Worm (Caenorhabditis elegans) whole organism, L1 larva: Measurements from ENCODE around the gene T09F5.1.
A peak's percentile ranks its signal among the peaks of the same experiment; 100 is the strongest.

Experiments used
- F16B12.6 ChIP-seq: fragments of 150-350 bp; optimal IDR thresholded peaks from 2 replicates; lab custom pipeline; 2014; ENCODE audit warnings: missing biosample characterization, missing genetic modification characterization
- Y116A8C.19 ChIP-seq: sonication (generic microtip); optimal IDR thresholded peaks from 2 replicates; lab custom pipeline; 2016; ENCODE audit warnings: missing compliant biosample characterization, missing genetic modification characterization, borderline replicate concordance
- alr-1 ChIP-seq: fragments of 200-800 bp; sonication (Bioruptor generic); optimal IDR thresholded peaks from 2 replicates; lab custom pipeline; 2018; ENCODE audit warnings: borderline replicate concordance, mild to moderate bottlenecking, missing genetic modification characterization, missing compliant biosample characterization
- aly-2 ChIP-seq: fragments of 150-350 bp; optimal IDR thresholded peaks from 2 replicates; lab custom pipeline; 2014; ENCODE audit warnings: missing biosample characterization, missing genetic modification characterization
- blmp-1 ChIP-seq: fragments of 150-350 bp; optimal IDR thresholded peaks from 2 replicates; lab custom pipeline; 2014; ENCODE audit warnings: missing biosample characterization, missing genetic modification characterization
- ceh-63 ChIP-seq: fragments of 200-800 bp; sonication (Bioruptor generic); optimal IDR thresholded peaks from 2 replicates; lab custom pipeline; 2018; ENCODE audit warnings: mild to moderate bottlenecking, missing genetic modification characterization, missing compliant biosample characterization
- ceh-82 ChIP-seq, 3 experiments: fragments of 150-350 bp in 1 of 3; sonication (generic microtip) in 2 of 3; optimal IDR thresholded peaks; 2 replicates each; lab custom pipeline; 2014 to 2017; ENCODE audit warnings: missing biosample characterization in 3 of 3, missing genetic modification characterization in 3 of 3
- ces-1 ChIP-seq: fragments of 150-350 bp; optimal IDR thresholded peaks from 2 replicates; lab custom pipeline; 2014; ENCODE audit warnings: missing biosample characterization, missing genetic modification reagents, missing genetic modification characterization
- dsc-1 ChIP-seq: sonication (generic microtip); optimal IDR thresholded peaks from 2 replicates; lab custom pipeline; 2016; ENCODE audit warnings: mild to moderate bottlenecking, missing genetic modification characterization, missing compliant biosample characterization
- egl-13 ChIP-seq: sonication (generic microtip); optimal IDR thresholded peaks from 2 replicates; lab custom pipeline; 2016; ENCODE audit warnings: missing genotype, missing genetic modification reagents, missing genetic modification characterization, missing compliant biosample characterization
- egl-27 ChIP-seq, 2 experiments: fragments of 150-350 bp in 1 of 2; sonication (generic microtip); optimal IDR thresholded peaks; 3 replicates each; lab custom pipeline; 2017 to 2018; ENCODE audit warnings: missing biosample characterization in 2 of 2, missing genetic modification characterization in 2 of 2, missing genetic modification reagents in 2 of 2
- elt-2 ChIP-seq: sonication (generic microtip); optimal IDR thresholded peaks from 2 replicates; lab custom pipeline; 2016; ENCODE audit warnings: missing genetic modification characterization, mild to moderate bottlenecking, inconsistent platforms, missing compliant biosample characterization, missing genetic modification reagents
- elt-3 ChIP-seq, 6 experiments: fragments of 150-350 bp in 1 of 6; sonication (generic microtip); optimal IDR thresholded peaks; 2 replicates each; lab custom pipeline; 2017 to 2018; ENCODE audit warnings: missing biosample characterization in 6 of 6, missing genetic modification characterization in 6 of 6, inconsistent platforms in 1 of 6
- ets-5 ChIP-seq: fragments of 200-800 bp; sonication (Bioruptor generic); IDR thresholded peaks from 2 replicates; pipeline ENCODE4 v1.3.6; 2022; ENCODE audit warnings: missing genetic modification characterization, missing compliant biosample characterization
- fkh-10 ChIP-seq: sonication (generic microtip); optimal IDR thresholded peaks from 2 replicates; lab custom pipeline; 2017; ENCODE audit warnings: missing biosample characterization, missing genetic modification reagents, missing genetic modification characterization
- fkh-8 ChIP-seq: sonication (generic microtip); optimal IDR thresholded peaks from 2 replicates; lab custom pipeline; 2016; ENCODE audit warnings: mild to moderate bottlenecking, missing genetic modification characterization, missing compliant biosample characterization
- grh-1 ChIP-seq: fragments of 200-800 bp; sonication (Bioruptor generic); IDR thresholded peaks from 2 replicates; pipeline ENCODE4 v1.3.6; 2022; ENCODE audit warnings: missing genetic modification reagents, missing genetic modification characterization, missing compliant biosample characterization
- hlh-4 ChIP-seq: sonication (generic microtip); optimal IDR thresholded peaks from 2 replicates; lab custom pipeline; 2016; ENCODE audit warnings: mild to moderate bottlenecking, missing genetic modification characterization, missing compliant biosample characterization
- hpl-2 ChIP-seq: fragments of 150-350 bp; optimal IDR thresholded peaks from 2 replicates; lab custom pipeline; 2014; ENCODE audit warnings: missing biosample characterization, missing genetic modification reagents, missing genetic modification characterization
- isw-1 ChIP-seq: fragments of 200-800 bp; sonication (Bioruptor generic); IDR thresholded peaks from 2 replicates; pipeline ENCODE4 v1.3.6; 2022; ENCODE audit warnings: missing genetic modification characterization, missing compliant biosample characterization
- lin-13 ChIP-seq: fragments of 150-350 bp; optimal IDR thresholded peaks from 2 replicates; lab custom pipeline; 2014; ENCODE audit warnings: missing biosample characterization, missing genetic modification reagents, missing genetic modification characterization
- lin-14 ChIP-seq: fragments of 200-800 bp; sonication (Bioruptor generic); optimal IDR thresholded peaks from 2 replicates; lab custom pipeline; 2018; ENCODE audit warnings: mild to moderate bottlenecking, missing genetic modification characterization, moderate library complexity, missing compliant biosample characterization
- lin-15B ChIP-seq: fragments of 150-350 bp; sonication (generic microtip); optimal IDR thresholded peaks from 3 replicates; lab custom pipeline; 2014; ENCODE audit warnings: missing biosample characterization, missing genetic modification characterization
- lin-35 ChIP-seq, 2 experiments: fragments of 150-350 bp; optimal IDR thresholded peaks; 2 replicates each; lab custom pipeline; 2014; ENCODE audit warnings: missing biosample characterization in 2 of 2, missing genetic modification characterization in 2 of 2, missing genetic modification reagents in 2 of 2
- lin-39 ChIP-seq: fragments of 150-350 bp; optimal IDR thresholded peaks from 2 replicates; lab custom pipeline; 2014; ENCODE audit warnings: missing biosample characterization, missing genetic modification reagents, missing genetic modification characterization
- lir-3 ChIP-seq: sonication (generic microtip); optimal IDR thresholded peaks from 2 replicates; lab custom pipeline; 2016; ENCODE audit warnings: mild to moderate bottlenecking, missing genetic modification characterization, moderate library complexity, missing compliant biosample characterization; ENCODE audit not compliant: poor library complexity
- lsy-2 ChIP-seq, 2 experiments: fragments of 150-350 bp; optimal IDR thresholded peaks; 2 replicates each; lab custom pipeline; 2014; ENCODE audit warnings: missing biosample characterization in 2 of 2, missing genetic modification characterization in 2 of 2
- mab-9 ChIP-seq: fragments of 200-800 bp; sonication (Bioruptor generic); IDR thresholded peaks from 2 replicates; pipeline ENCODE4 v1.3.6; 2022; ENCODE audit warnings: missing genetic modification reagents, missing genetic modification characterization, missing compliant biosample characterization
- mdl-1 ChIP-seq, 2 experiments: fragments of 150-350 bp; optimal IDR thresholded peaks; 2 replicates each; lab custom pipeline; 2014 to 2017; ENCODE audit warnings: missing biosample characterization in 2 of 2, missing genetic modification characterization in 2 of 2, inconsistent platforms in 1 of 2
- mef-2 ChIP-seq: fragments of 150-350 bp; optimal IDR thresholded peaks from 2 replicates; lab custom pipeline; 2014; ENCODE audit warnings: missing biosample characterization, missing genetic modification characterization
- mep-1 ChIP-seq: fragments of 150-350 bp; optimal IDR thresholded peaks from 2 replicates; lab custom pipeline; 2014; ENCODE audit warnings: missing biosample characterization, missing genetic modification characterization
- nhr-11 ChIP-seq: fragments of 150-350 bp; optimal IDR thresholded peaks from 2 replicates; lab custom pipeline; 2014; ENCODE audit warnings: missing biosample characterization, missing genetic modification characterization
- nhr-12 ChIP-seq: sonication (generic microtip); optimal IDR thresholded peaks from 2 replicates; lab custom pipeline; 2017; ENCODE audit warnings: missing biosample characterization, missing genetic modification characterization
- nhr-19 ChIP-seq: fragments of 200-800 bp; sonication (Bioruptor generic); conservative IDR thresholded peaks from 2 replicates; pipeline ENCODE4 v1.3.6; 2022; ENCODE audit warnings: missing genetic modification characterization, missing compliant biosample characterization
- nhr-20 ChIP-seq: sonication (generic microtip); optimal IDR thresholded peaks from 2 replicates; lab custom pipeline; 2016; ENCODE audit warnings: mild to moderate bottlenecking, missing genetic modification characterization, missing compliant biosample characterization
- nhr-237 ChIP-seq: fragments of 150-350 bp; optimal IDR thresholded peaks from 2 replicates; lab custom pipeline; 2014; ENCODE audit warnings: missing biosample characterization, missing genetic modification characterization
- nhr-28 ChIP-seq: fragments of 150-350 bp; optimal IDR thresholded peaks from 2 replicates; lab custom pipeline; 2014; ENCODE audit warnings: missing biosample characterization, missing genetic modification characterization
- nhr-47 ChIP-seq: sonication (generic microtip); optimal IDR thresholded peaks from 2 replicates; lab custom pipeline; 2016; ENCODE audit warnings: mild to moderate bottlenecking, missing genetic modification characterization, moderate library complexity, missing compliant biosample characterization
- nhr-90 ChIP-seq: sonication (generic microtip); optimal IDR thresholded peaks from 2 replicates; lab custom pipeline; 2016; ENCODE audit warnings: mild to moderate bottlenecking, missing genetic modification characterization, missing compliant biosample characterization; ENCODE audit not compliant: poor library complexity
- pag-3 ChIP-seq: sonication (generic microtip); optimal IDR thresholded peaks from 2 replicates; lab custom pipeline; 2017; ENCODE audit warnings: missing genetic modification characterization, mild to moderate bottlenecking, missing compliant biosample characterization, antibody characterized with exemption, borderline replicate concordance; ENCODE audit not compliant: insufficient read depth
- pqm-1 ChIP-seq: sonication (generic microtip); optimal IDR thresholded peaks from 3 replicates; lab custom pipeline; 2017; ENCODE audit warnings: missing biosample characterization, missing genetic modification characterization
- rnt-1 ChIP-seq: sonication (generic microtip); optimal IDR thresholded peaks from 2 replicates; lab custom pipeline; 2016; ENCODE audit warnings: mild to moderate bottlenecking, missing genetic modification characterization, moderate library complexity, missing compliant biosample characterization
- snu-23 ChIP-seq: sonication (generic microtip); optimal IDR thresholded peaks from 2 replicates; lab custom pipeline; 2016; ENCODE audit warnings: missing genetic modification characterization, missing compliant biosample characterization
- sox-4 ChIP-seq: sonication (generic microtip); optimal IDR thresholded peaks from 2 replicates; lab custom pipeline; 2016; ENCODE audit warnings: missing genetic modification characterization, missing compliant biosample characterization
- sptf-1 ChIP-seq: fragments of 150-350 bp; optimal IDR thresholded peaks from 2 replicates; lab custom pipeline; 2014; ENCODE audit warnings: missing biosample characterization, missing genetic modification characterization
- sup-37 ChIP-seq: fragments of 200-800 bp; sonication (Bioruptor generic); optimal IDR thresholded peaks from 2 replicates; lab custom pipeline; 2018; ENCODE audit warnings: mild to moderate bottlenecking, missing genetic modification characterization, missing compliant biosample characterization
- swsn-7 ChIP-seq: sonication (generic microtip); optimal IDR thresholded peaks from 2 replicates; lab custom pipeline; 2016; ENCODE audit warnings: missing genetic modification characterization, missing compliant biosample characterization
- tlp-1 ChIP-seq: fragments of 150-350 bp; optimal IDR thresholded peaks from 2 replicates; lab custom pipeline; 2014; ENCODE audit warnings: missing biosample characterization, missing genetic modification characterization
- unc-130 ChIP-seq: fragments of 150-350 bp; optimal IDR thresholded peaks from 2 replicates; lab custom pipeline; 2017; ENCODE audit warnings: missing biosample characterization, missing genetic modification characterization, inconsistent platforms
- unc-98 ChIP-seq: fragments of 200-800 bp; sonication (Bioruptor generic); IDR thresholded peaks from 2 replicates; pipeline ENCODE4 v1.3.6; 2022; ENCODE audit warnings: missing genetic modification characterization, missing compliant biosample characterization
- vab-15 ChIP-seq: sonication (generic microtip); optimal IDR thresholded peaks from 2 replicates; lab custom pipeline; 2017; ENCODE audit warnings: missing genotype, mild to moderate bottlenecking, missing genetic modification characterization, missing compliant biosample characterization
- ztf-4 ChIP-seq: fragments of 150-350 bp; optimal IDR thresholded peaks from 2 replicates; lab custom pipeline; 2014; ENCODE audit warnings: missing biosample characterization, missing genetic modification characterization

T09F5.1 gene

ce11 chrV:15136772-15137171, 12.1 kb upstream of the T09F5.1 start, which contains the start of gene aipl-1:
aipl-1 (minus strand) TSS chrV:15136801.
- TF ChIP-seq mdl-1 (tag; optimal IDR thresholded peaks at IDR 0.05; lab: Kevin White, UChicago) (peak in 1 of 2 experiments; percentile 59), lin-39 (tag; lab: Kevin White, UChicago) (no peak), nhr-11 (tag; lab: Kevin White, UChicago) (peak; percentile 24), elt-3 (tag; optimal IDR thresholded peaks at IDR 0.05; lab: Kevin White, UChicago) (peak in 2 of 6 experiments; percentile 9 to 83), ces-1 (GFP tag; lab: Kevin White, UChicago) (no peak), mep-1 (tag; lab: Kevin White, UChicago) (peak; percentile 84), egl-27 (tag; optimal IDR thresholded peaks at IDR 0.05; lab: Kevin White, UChicago) (no peak), nhr-90 (tag; lab: Kevin White, UChicago) (peak; percentile 56), lin-13 (GFP tag; lab: Kevin White, UChicago) (peak; percentile 81), pqm-1 (tag; lab: Kevin White, UChicago) (no peak), rnt-1 (peak; percentile 93), sox-4 (tag; lab: Kevin White, UChicago) (no peak), lin-15B (tag; lab: Kevin White, UChicago) (peak; percentile 94), ztf-4 (tag; lab: Kevin White, UChicago) (no peak), vab-15 (tag; lab: Kevin White, UChicago) (peak; percentile 78), mef-2 (tag; lab: Kevin White, UChicago) (peak; percentile 43), dsc-1 (peak; percentile 36), nhr-19 (GFP tag; lab: Robert Waterston, UW) (peak; percentile 72; the same call in 1 of the 2 replicates), pag-3 (tag; lab: Kevin White, UChicago) (no peak), fkh-10 (GFP tag; lab: Kevin White, UChicago) (peak; percentile 47), aly-2 (tag; lab: Kevin White, UChicago) (no peak), unc-98 (GFP tag; lab: Robert Waterston, UW) (no peak), isw-1 (GFP tag; lab: Robert Waterston, UW) (peak; percentile 66), lir-3 (peak; percentile 83), egl-13 (tag; lab: Kevin White, UChicago) (no peak), swsn-7 (peak; percentile 63), ceh-82 (tag; optimal IDR thresholded peaks at IDR 0.05; lab: Kevin White, UChicago) (peak; percentile 79 to 92 (median 87)), mab-9 (GFP tag; lab: Robert Waterston, UW) (no peak), unc-130 (peak; percentile 76), nhr-12 (no peak), nhr-20 (tag; lab: Kevin White, UChicago) (peak; percentile 78), nhr-28 (tag; lab: Kevin White, UChicago) (no peak), ets-5 (GFP tag; lab: Robert Waterston, UW) (no peak), lin-14 (GFP tag; lab: Kevin White, UChicago) (peak; percentile 86), fkh-8 (peak; percentile 87), sup-37 (GFP tag; lab: Kevin White, UChicago) (no peak), tlp-1 (tag; lab: Kevin White, UChicago) (no peak), grh-1 (GFP tag; lab: Robert Waterston, UW) (0 out of 2 replicates have a peak, but pooled peaks have one; percentile 11), lin-35 (GFP tag; optimal IDR thresholded peaks at IDR 0.05; lab: Kevin White, UChicago) (peak; percentile 88 to 95), elt-2 (tag; lab: Kevin White, UChicago) (peak; percentile 21), Y116A8C.19 (no peak), alr-1 (tag; lab: Kevin White, UChicago) (no peak), F16B12.6 (tag; lab: Kevin White, UChicago) (peak; percentile 61), ceh-63 (no peak), nhr-47 (peak; percentile 79), sptf-1 (tag; lab: Kevin White, UChicago) (no peak), hlh-4 (no peak), snu-23 (GFP tag; lab: Kevin White, UChicago) (peak; percentile 86), lsy-2 (tag; optimal IDR thresholded peaks at IDR 0.05; lab: Kevin White, UChicago) (peak; percentile 74 to 92), nhr-237 (peak; percentile 6), blmp-1 (tag; lab: Kevin White, UChicago) (peak; percentile 95), hpl-2 (no peak)
